Fruit fly (Drosophila melanogaster) whole organism, embryonic: ENCODE results near the gene CG42823.

ENCODE experiments used
- ATbp ChIP-seq: fragments of 200-800 bp; sonication (Bioruptor generic); optimal IDR thresholded peaks from 2 replicates; lab custom pipeline; 2017; ENCODE audit warnings: missing biosample characterization, mild to moderate bottlenecking, missing genetic modification characterization, missing genetic modification reagents
- Abd-B ChIP-seq: fragments of 200-800 bp; sonication (Bioruptor generic); optimal IDR thresholded peaks from 2 replicates; lab custom pipeline; 2018; ENCODE audit warnings: missing biosample characterization, mild to moderate bottlenecking, missing genetic modification characterization, moderate library complexity
- Ada2b ChIP-seq: fragments of 200-800 bp; sonication (Bioruptor generic); IDR thresholded peaks from 2 replicates; pipeline ENCODE4 v1.3.6; 2022; ENCODE audit warnings: missing biosample characterization, missing genetic modification characterization
- Asciz ChIP-seq: fragments of 200-800 bp; sonication (Bioruptor generic); optimal IDR thresholded peaks from 2 replicates; lab custom pipeline; 2017; ENCODE audit warnings: missing biosample characterization, mild to moderate bottlenecking, missing genetic modification characterization, missing genetic modification reagents
- Atf3 ChIP-seq: fragments of 200-800 bp; sonication (Bioruptor generic); optimal IDR thresholded peaks from 3 replicates; lab custom pipeline; 2016; ENCODE audit warnings: missing biosample characterization, missing genetic modification characterization
- CG10267 ChIP-seq: fragments of 200-800 bp; sonication (Bioruptor generic); optimal IDR thresholded peaks from 2 replicates; lab custom pipeline; 2018; ENCODE audit warnings: missing biosample characterization, mild to moderate bottlenecking, missing genetic modification characterization, moderate library complexity
- CG11093 ChIP-seq: fragments of 200-800 bp; sonication (Bioruptor generic); IDR thresholded peaks from 3 replicates; pipeline ENCODE4 v1.3.6; 2022; ENCODE audit warnings: missing biosample characterization, missing genetic modification characterization
- CG11696 ChIP-seq: fragments of 200-800 bp; sonication (Bioruptor generic); IDR thresholded peaks from 2 replicates; pipeline ENCODE4 v1.3.6; 2022; ENCODE audit warnings: missing biosample characterization, missing genetic modification characterization
- CG11723 ChIP-seq: fragments of 200-800 bp; sonication (Bioruptor generic); optimal IDR thresholded peaks from 2 replicates; lab custom pipeline; 2017; ENCODE audit warnings: missing biosample characterization, mild to moderate bottlenecking, missing genetic modification characterization
- CG12942 ChIP-seq: fragments of 200-800 bp; sonication (Bioruptor generic); optimal IDR thresholded peaks from 3 replicates; lab custom pipeline; 2016; ENCODE audit warnings: missing biosample characterization, missing genetic modification characterization
- CG14441 ChIP-seq: fragments of 200-800 bp; sonication (Bioruptor generic); IDR thresholded peaks from 2 replicates; pipeline ENCODE4 v1.3.6; 2022; ENCODE audit warnings: missing biosample characterization, missing genetic modification characterization
- CG1792 ChIP-seq: fragments of 200-800 bp; sonication (Bioruptor generic); optimal IDR thresholded peaks from 2 replicates; lab custom pipeline; 2016; ENCODE audit warnings: missing biosample characterization, missing genetic modification characterization
- CG18764 ChIP-seq: fragments of 200-800 bp; sonication (Bioruptor generic); optimal IDR thresholded peaks from 3 replicates; lab custom pipeline; 2016; ENCODE audit warnings: missing biosample characterization, missing genetic modification characterization
- CG31441 ChIP-seq: fragments of 200-800 bp; sonication (Bioruptor generic); IDR thresholded peaks from 2 replicates; pipeline ENCODE4 v1.3.6; 2022; ENCODE audit warnings: missing biosample characterization, missing genetic modification characterization
- CG4820 ChIP-seq: fragments of 200-800 bp; sonication (Bioruptor generic); optimal IDR thresholded peaks from 3 replicates; lab custom pipeline; 2016; ENCODE audit warnings: missing biosample characterization, missing genetic modification characterization
- CG5245 ChIP-seq: fragments of 200-800 bp; sonication (Bioruptor generic); optimal IDR thresholded peaks from 3 replicates; lab custom pipeline; 2016; ENCODE audit warnings: missing biosample characterization, missing genetic modification characterization
- CG6689 ChIP-seq: fragments of 200-800 bp; sonication (Bioruptor generic); IDR thresholded peaks from 2 replicates; pipeline ENCODE4 v1.3.6; 2022; ENCODE audit warnings: missing biosample characterization, missing genetic modification characterization
- CG6791 ChIP-seq: fragments of 200-800 bp; sonication (Bioruptor generic); IDR thresholded peaks from 3 replicates; pipeline ENCODE4 v1.3.6; 2022; ENCODE audit warnings: missing biosample characterization, missing genetic modification characterization; ENCODE audit not compliant: partially characterized antibody
- CG7745 ChIP-seq: fragments of 200-800 bp; sonication (Bioruptor generic); optimal IDR thresholded peaks from 2 replicates; lab custom pipeline; 2018; ENCODE audit warnings: missing biosample characterization, mild to moderate bottlenecking, missing genetic modification characterization, moderate library complexity
- CG7839 ChIP-seq: fragments of 200-800 bp; sonication (Bioruptor generic); optimal IDR thresholded peaks from 3 replicates; lab custom pipeline; 2018; ENCODE audit warnings: missing biosample characterization, mild to moderate bottlenecking, missing genetic modification characterization, moderate library complexity
- CrebB ChIP-seq: fragments of 200-800 bp; sonication (Bioruptor generic); optimal IDR thresholded peaks from 3 replicates; lab custom pipeline; 2018; ENCODE audit warnings: missing biosample characterization, mild to moderate bottlenecking, missing genetic modification characterization
- D19B ChIP-seq: fragments of 200-800 bp; sonication (Bioruptor generic); optimal IDR thresholded peaks from 2 replicates; lab custom pipeline; 2017; ENCODE audit warnings: missing biosample characterization, mild to moderate bottlenecking, missing genetic modification characterization
- Drgx ChIP-seq: fragments of 200-800 bp; sonication (Bioruptor generic); IDR thresholded peaks from 2 replicates; pipeline ENCODE4 v1.3.6; 2022; ENCODE audit warnings: missing biosample characterization, missing genetic modification characterization
- Hey ChIP-seq: fragments of 200-800 bp; sonication (Bioruptor generic); optimal IDR thresholded peaks from 3 replicates; lab custom pipeline; 2018; ENCODE audit warnings: missing biosample characterization, mild to moderate bottlenecking, missing genetic modification characterization
- Med ChIP-seq: fragments of 200-800 bp; sonication (Bioruptor generic); peaks from one replicate; lab custom pipeline; 2016; ENCODE audit warnings: missing biosample characterization, missing genetic modification characterization, mild to moderate bottlenecking, inconsistent platforms, moderate library complexity
- Pdp1 ChIP-seq, 2 experiments: fragments of 200-800 bp; sonication (Bioruptor generic); optimal IDR thresholded peaks; 3 replicates each; lab custom pipeline; 2016; ENCODE audit warnings: missing biosample characterization in 2 of 2, missing genetic modification characterization in 2 of 2, mild to moderate bottlenecking in 1 of 2, moderate library complexity in 1 of 2
- Sox100B ChIP-seq: fragments of 200-800 bp; sonication (Bioruptor generic); optimal IDR thresholded peaks from 3 replicates; lab custom pipeline; 2018; ENCODE audit warnings: missing biosample characterization, mild to moderate bottlenecking, missing genetic modification characterization
- Spps ChIP-seq: fragments of 200-800 bp; sonication (Bioruptor generic); optimal IDR thresholded peaks from 2 replicates; lab custom pipeline; 2018; ENCODE audit warnings: missing biosample characterization, mild to moderate bottlenecking, missing genetic modification characterization
- ab ChIP-seq: fragments of 200-800 bp; sonication (Bioruptor generic); optimal IDR thresholded peaks from 2 replicates; lab custom pipeline; 2016; ENCODE audit warnings: missing biosample characterization, missing genetic modification characterization
- chif ChIP-seq, 2 experiments: fragments of 200-800 bp; sonication (Bioruptor generic); optimal IDR thresholded peaks; 3 replicates each; lab custom pipeline; 2016; ENCODE audit warnings: missing biosample characterization in 2 of 2, missing genetic modification characterization in 2 of 2
- chm ChIP-seq: fragments of 200-800 bp; sonication (Bioruptor generic); IDR thresholded peaks from 2 replicates; pipeline ENCODE4 v1.3.6; 2022; ENCODE audit warnings: missing biosample characterization, missing genetic modification characterization
- eve ChIP-seq, 2 experiments: fragments of >200 bp; optimal IDR thresholded peaks; 2 replicates each; lab custom pipeline; 2017; ENCODE audit warnings: missing biosample characterization in 2 of 2, missing genetic modification characterization in 2 of 2
- exex ChIP-seq: fragments of 200-800 bp; sonication (Bioruptor generic); optimal IDR thresholded peaks from 4 replicates; lab custom pipeline; 2018; ENCODE audit warnings: missing biosample characterization, mild to moderate bottlenecking, missing genetic modification characterization, moderate library complexity
- fd64A ChIP-seq: fragments of 200-800 bp; sonication (Bioruptor generic); optimal IDR thresholded peaks from 3 replicates; lab custom pipeline; 2018; ENCODE audit warnings: missing biosample characterization, mild to moderate bottlenecking, missing genetic modification characterization
- ftz-f1 ChIP-seq: fragments of 200-800 bp; sonication (Bioruptor generic); optimal IDR thresholded peaks from 2 replicates; lab custom pipeline; 2016; ENCODE audit warnings: missing biosample characterization, missing genetic modification characterization
- gce ChIP-seq: fragments of 200-800 bp; sonication (Bioruptor generic); IDR thresholded peaks from 3 replicates; pipeline ENCODE4 v1.3.6; 2022; ENCODE audit warnings: missing biosample characterization, missing genetic modification characterization
- grau ChIP-seq: fragments of 200-800 bp; optimal IDR thresholded peaks from 3 replicates; lab custom pipeline; 2019; ENCODE audit warnings: missing biosample characterization, mild to moderate bottlenecking, missing genetic modification characterization, moderate library complexity
- lab ChIP-seq: fragments of 200-800 bp; sonication (Bioruptor generic); optimal IDR thresholded peaks from 3 replicates; lab custom pipeline; 2017; ENCODE audit warnings: missing biosample characterization, missing genetic modification characterization, mild to moderate bottlenecking, moderate library complexity, missing genetic modification reagents
- nau ChIP-seq: fragments of 200-800 bp; sonication (Bioruptor generic); optimal IDR thresholded peaks from 3 replicates; lab custom pipeline; 2017; ENCODE audit warnings: missing biosample characterization, mild to moderate bottlenecking, missing genetic modification characterization, missing genetic modification reagents
- phol ChIP-seq: fragments of 200-800 bp; sonication (Bioruptor generic); optimal IDR thresholded peaks from 3 replicates; lab custom pipeline; 2018; ENCODE audit warnings: missing biosample characterization, mild to moderate bottlenecking, missing genetic modification characterization, moderate library complexity
- rib ChIP-seq: fragments of 200-800 bp; sonication (Bioruptor generic); IDR thresholded peaks from 2 replicates; pipeline ENCODE4 v1.3.6; 2022; ENCODE audit warnings: missing biosample characterization, missing genetic modification characterization
- sna ChIP-seq: fragments of 200-800 bp; sonication (Bioruptor generic); IDR thresholded peaks from 2 replicates; pipeline ENCODE4 v1.3.6; 2022; ENCODE audit warnings: missing biosample characterization, missing genetic modification characterization; ENCODE audit not compliant: partially characterized antibody
- sr ChIP-seq: fragments of 200-800 bp; sonication (Bioruptor generic); IDR thresholded peaks from 3 replicates; pipeline ENCODE4 v1.3.6; 2022; ENCODE audit warnings: missing biosample characterization, missing genetic modification characterization
- tin ChIP-seq: fragments of 200-800 bp; sonication (Bioruptor generic); optimal IDR thresholded peaks from 3 replicates; lab custom pipeline; 2016; ENCODE audit warnings: missing biosample characterization, missing genetic modification characterization
- tio ChIP-seq: fragments of 200-800 bp; sonication (Bioruptor generic); optimal IDR thresholded peaks from 2 replicates; lab custom pipeline; 2017; ENCODE audit warnings: missing biosample characterization, missing genetic modification characterization, inconsistent platforms
- twi ChIP-seq: fragments of 200-800 bp; optimal IDR thresholded peaks from 2 replicates; lab custom pipeline; 2019; ENCODE audit warnings: missing biosample characterization, mild to moderate bottlenecking, missing genetic modification characterization, moderate library complexity

The CG42823 gene

dm6 chr3R:17400675-17401118, 4.2 kb downstream of the CG42823 start (continued):
- no peak for TF ChIP-seq CG6689
- TF ChIP-seq Ada2b (GFP tag; lab: Robert Waterston, UW), result peak; percentile 48
- peak; percentile 51 for TF ChIP-seq CG4820
- TF ChIP-seq CG11696 (GFP tag; lab: Robert Waterston, UW), result no peak
- TF ChIP-seq Pdp1 (GFP tag; optimal IDR thresholded peaks at IDR 0.05; lab: Kevin White, UChicago), result peak in 1 of 2 experiments; percentile 24
- peak; percentile 79 for TF ChIP-seq twi (tag; lab: Kevin White, UChicago)
- TF ChIP-seq CG1792 (GFP tag; lab: Kevin White, UChicago), result peak; percentile 27
- TF ChIP-seq CrebB (tag; lab: Kevin White, UChicago), result no peak
- peak; percentile 57 for TF ChIP-seq tin (GFP tag; lab: Kevin White, UChicago)
- TF ChIP-seq Med, result peak; percentile 85
- peak; percentile 55 for TF ChIP-seq Abd-B (GFP tag; lab: Kevin White, UChicago)
- peak; percentile 60 for TF ChIP-seq lab (GFP tag; lab: Kevin White, UChicago)
- peak; percentile 38; the same call in 1 of the 2 replicates for TF ChIP-seq CG14441 (GFP tag; lab: Robert Waterston, UW)
- no peak for TF ChIP-seq sna (GFP tag; lab: Robert Waterston, UW)
- peak; percentile 77 for TF ChIP-seq phol (tag; lab: Kevin White, UChicago)
- peak; percentile 55 for TF ChIP-seq CG10267 (tag; lab: Kevin White, UChicago)
- TF ChIP-seq CG11723, result no peak
- TF ChIP-seq D19B (GFP tag; lab: Kevin White, UChicago), result peak; percentile 22
- peak; percentile 41 for TF ChIP-seq CG18764

DNA sequence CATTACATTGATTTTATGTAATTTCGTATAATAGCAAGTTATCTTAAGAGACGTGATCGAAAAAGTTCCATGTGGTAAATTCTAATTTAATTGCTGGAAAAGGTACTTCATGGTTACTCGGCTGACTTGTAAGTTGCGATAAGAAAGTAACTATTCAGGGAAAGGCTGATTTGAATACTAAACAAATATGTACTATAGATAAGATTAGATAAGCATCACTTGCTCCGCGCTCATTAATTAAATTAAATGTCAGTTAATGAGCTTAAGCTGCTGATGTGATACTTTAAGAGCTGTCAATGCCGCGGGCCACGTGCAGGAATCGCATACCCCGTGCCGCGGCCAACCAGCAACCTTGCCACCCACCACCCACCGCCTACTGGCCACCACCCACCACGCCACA, 4.8 kb downstream of the CG42823 start:
- TF ChIP-seq CG11093, result no peak
- no peak for TF ChIP-seq eve (GFP tag; optimal IDR thresholded peaks at IDR 0.05; lab: Kevin White, UChicago)
- no peak for TF ChIP-seq CG12942
- peak; percentile 17 for TF ChIP-seq Hey (tag; lab: Kevin White, UChicago)
- peak; percentile 30 for TF ChIP-seq Asciz
- peak; percentile 65 for TF ChIP-seq CG7745 (tag; lab: Kevin White, UChicago)
- TF ChIP-seq chm, result no peak
- no peak for TF ChIP-seq chif (GFP tag; optimal IDR thresholded peaks at IDR 0.05; lab: Kevin White, UChicago)
- no peak for TF ChIP-seq CG7839
- no peak for TF ChIP-seq grau (tag; lab: Kevin White, UChicago)
- no peak for TF ChIP-seq nau
- no peak for TF ChIP-seq rib (GFP tag; lab: Robert Waterston, UW)
- TF ChIP-seq gce (GFP tag; lab: Robert Waterston, UW), result no peak
- TF ChIP-seq sr (GFP tag; lab: Robert Waterston, UW), result no peak
- TF ChIP-seq CG5245 (GFP tag; lab: Kevin White, UChicago), result no peak
- no peak for TF ChIP-seq Sox100B (GFP tag; lab: Kevin White, UChicago)
- TF ChIP-seq ab (GFP tag; lab: Kevin White, UChicago), result no peak
- TF ChIP-seq Atf3, result no peak
- no peak for TF ChIP-seq tio (GFP tag; lab: Kevin White, UChicago)
- peak; percentile 60 for TF ChIP-seq exex (tag; lab: Kevin White, UChicago)
- TF ChIP-seq fd64A (GFP tag; lab: Kevin White, UChicago), result peak; percentile 9
- no peak for TF ChIP-seq Drgx
- TF ChIP-seq CG31441 (GFP tag; lab: Robert Waterston, UW), result no peak
- TF ChIP-seq ftz-f1 (GFP tag; lab: Kevin White, UChicago), result peak; percentile 5
- TF ChIP-seq Spps (tag; lab: Kevin White, UChicago), result no peak
- TF ChIP-seq ATbp (GFP tag; lab: Kevin White, UChicago), result peak; percentile 11
- TF ChIP-seq CG6791 (GFP tag; lab: Robert Waterston, UW), result no peak
